Fruit fly (Drosophila melanogaster) whole organism: ENCODE results near the gene Cpsf6.

Source experiments
- CG8478 ChIP-seq: fragments of >200 bp; optimal IDR thresholded peaks from 2 replicates; lab custom pipeline; 2018; ENCODE audit warnings: inconsistent platforms
- Dll ChIP-seq: fragments of >200 bp; optimal IDR thresholded peaks from 2 replicates; lab custom pipeline; 2017
- EcR ChIP-seq, 2 experiments: fragments of >200 bp; optimal IDR thresholded peaks; 2 replicates each; lab custom pipeline; 2017; ENCODE audit warnings: missing biosample characterization in 2 of 2, missing genetic modification characterization in 2 of 2, missing genetic modification reagents in 2 of 2
- pan ChIP-seq: fragments of >200 bp; optimal IDR thresholded peaks from 2 replicates; lab custom pipeline; 2017
- psq ChIP-seq: fragments of >200 bp; optimal IDR thresholded peaks from 2 replicates; lab custom pipeline; 2017
- usp ChIP-seq: fragments of >200 bp; optimal IDR thresholded peaks from 2 replicates; lab custom pipeline; 2017; ENCODE audit warnings: missing biosample characterization, missing genetic modification characterization, mixed read lengths

Gene Cpsf6

dm6 chr3L:8340264-8341095 lies 25.2 kb upstream of the Cpsf6 start, which contains the start of the genes Prim1 and CG7083:
Gene Prim1 (plus strand): TSS chr3L:8340314.
Gene CG7083 (plus strand): TSS chr3L:8340785.
- TF ChIP-seq psq (no peak), EcR (GFP tag; optimal IDR thresholded peaks at IDR 0.05; lab: Kevin White, UChicago) (no peak), Dll (no peak), usp (no peak), CG8478 (lab: Kevin White, UChicago) (no peak), pan (lab: Kevin White, UChicago) (no peak)

dm6 chr3L:8338921-8339320 lies 23.6 kb upstream of the Cpsf6 start, which contains the start of gene Pex2:
Gene Pex2 (plus strand): TSS chr3L:8339051.
- TF ChIP-seq psq (no peak), EcR (GFP tag; optimal IDR thresholded peaks at IDR 0.05; lab: Kevin White, UChicago) (no peak), usp (no peak), pan (lab: Kevin White, UChicago) (no peak), Dll (no peak)

dm6 chr3L:8336372-8336771 lies 21.1 kb upstream of the Cpsf6 start, which contains the start of gene Cpr66Cb:
Gene Cpr66Cb (plus strand): TSS chr3L:8336672.
- TF ChIP-seq psq (no peak), EcR (GFP tag; optimal IDR thresholded peaks at IDR 0.05; lab: Kevin White, UChicago) (no peak), Dll (no peak), usp (no peak), pan (lab: Kevin White, UChicago) (no peak), CG8478 (lab: Kevin White, UChicago) (no peak)

DNA sequence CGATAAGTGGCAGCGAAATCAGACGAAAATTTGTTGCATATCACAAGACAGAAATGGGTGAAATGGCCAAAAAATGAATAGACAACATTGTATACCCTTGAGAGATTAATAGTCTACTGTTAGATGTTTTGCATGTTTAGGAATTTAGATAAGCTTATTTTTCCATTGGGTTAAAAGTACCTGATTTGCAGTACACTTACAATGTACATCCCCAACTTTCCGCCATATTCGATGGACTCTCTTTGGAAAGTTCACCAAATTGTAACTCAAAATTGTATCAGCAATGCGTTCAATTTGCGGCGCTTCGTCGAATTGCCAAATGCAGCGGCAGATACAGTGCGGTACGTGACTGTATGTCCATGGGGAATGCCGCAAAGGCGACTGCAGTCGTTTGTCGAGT lies 19.0 kb upstream of the Cpsf6 start:
- no peak for TF ChIP-seq pan (lab: Kevin White, UChicago)
- TF ChIP-seq psq = no peak
- TF ChIP-seq usp = no peak
- TF ChIP-seq CG8478 (lab: Kevin White, UChicago) = no peak
- TF ChIP-seq EcR (GFP tag; optimal IDR thresholded peaks at IDR 0.05; lab: Kevin White, UChicago) = no peak
- no peak for TF ChIP-seq Dll

DNA sequence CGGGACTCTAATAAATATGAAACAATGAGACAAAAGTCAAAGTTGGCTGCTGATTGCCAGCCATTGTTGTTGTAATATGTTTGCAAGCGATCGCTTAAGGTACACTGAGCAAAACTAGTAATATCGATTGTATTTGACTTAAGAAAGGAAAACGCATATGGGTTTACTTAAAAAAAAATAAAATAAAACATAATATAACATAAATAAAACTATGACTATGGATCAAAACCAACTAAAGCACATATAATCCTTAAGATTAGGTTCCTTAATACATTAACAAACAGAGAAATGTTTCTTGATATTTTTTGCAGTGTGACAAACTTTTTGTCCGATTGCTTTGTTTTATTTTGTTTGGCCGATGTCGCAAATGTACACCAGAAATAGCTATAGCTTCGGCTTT lies 18.3 kb upstream of the Cpsf6 start:
- TF ChIP-seq pan (lab: Kevin White, UChicago) = no peak
- no peak for TF ChIP-seq Dll
- no peak for TF ChIP-seq CG8478 (lab: Kevin White, UChicago)
- TF ChIP-seq EcR (GFP tag; optimal IDR thresholded peaks at IDR 0.05; lab: Kevin White, UChicago) = no peak
- no peak for TF ChIP-seq psq
- no peak for TF ChIP-seq usp

dm6 chr3L:8331414-8331813 lies 16.1 kb upstream of the Cpsf6 start:
- TF ChIP-seq pan (lab: Kevin White, UChicago) (no peak), CG8478 (lab: Kevin White, UChicago) (no peak), usp (no peak), EcR (GFP tag; optimal IDR thresholded peaks at IDR 0.05; lab: Kevin White, UChicago) (no peak), psq (no peak), Dll (no peak)

DNA sequence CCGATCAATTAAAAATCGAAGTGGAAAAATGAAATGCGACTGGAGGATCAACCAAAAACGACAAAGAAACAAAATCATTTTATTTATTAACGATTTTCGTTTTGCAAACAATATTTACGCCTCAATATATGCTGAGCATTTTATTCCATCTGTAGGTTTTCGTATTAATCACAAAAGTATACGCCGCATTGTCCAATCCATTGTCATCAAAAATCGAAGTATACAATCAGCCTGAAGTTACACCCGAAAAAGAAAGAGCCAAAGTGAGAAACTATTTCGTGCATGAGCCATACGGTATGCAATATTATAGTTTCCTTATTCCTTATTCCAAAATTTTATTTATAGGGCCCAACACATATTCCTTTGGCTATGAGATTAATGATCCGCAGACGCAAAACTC lies 13.7 kb upstream of the Cpsf6 start:
- TF ChIP-seq CG8478 (lab: Kevin White, UChicago) (no peak), EcR (GFP tag; optimal IDR thresholded peaks at IDR 0.05; lab: Kevin White, UChicago) (no peak), psq (no peak), pan (lab: Kevin White, UChicago) (no peak), usp (no peak), Dll (no peak)

dm6 chr3L:8328283-8328682 lies 13.0 kb upstream of the Cpsf6 start, which contains the start of gene CG34462:
Gene CG34462 (plus strand): TSS chr3L:8328583.
- TF ChIP-seq pan (lab: Kevin White, UChicago) (no peak), EcR (GFP tag; optimal IDR thresholded peaks at IDR 0.05; lab: Kevin White, UChicago) (no peak), psq (no peak), CG8478 (lab: Kevin White, UChicago) (no peak), usp (no peak), Dll (no peak)

- TF ChIP-seq usp = no peak
- TF ChIP-seq EcR (GFP tag; optimal IDR thresholded peaks at IDR 0.05; lab: Kevin White, UChicago) = no peak
- no peak for TF ChIP-seq CG8478 (lab: Kevin White, UChicago)
- TF ChIP-seq psq = no peak
- no peak for TF ChIP-seq Dll
- no peak for TF ChIP-seq pan (lab: Kevin White, UChicago)
These were observed 10.3 kb upstream of the Cpsf6 start, which contains the start of gene CG34461 for dm6 chr3L:8325559-8325958. Gene CG34461 (plus strand): TSS chr3L:8325859.

DNA sequence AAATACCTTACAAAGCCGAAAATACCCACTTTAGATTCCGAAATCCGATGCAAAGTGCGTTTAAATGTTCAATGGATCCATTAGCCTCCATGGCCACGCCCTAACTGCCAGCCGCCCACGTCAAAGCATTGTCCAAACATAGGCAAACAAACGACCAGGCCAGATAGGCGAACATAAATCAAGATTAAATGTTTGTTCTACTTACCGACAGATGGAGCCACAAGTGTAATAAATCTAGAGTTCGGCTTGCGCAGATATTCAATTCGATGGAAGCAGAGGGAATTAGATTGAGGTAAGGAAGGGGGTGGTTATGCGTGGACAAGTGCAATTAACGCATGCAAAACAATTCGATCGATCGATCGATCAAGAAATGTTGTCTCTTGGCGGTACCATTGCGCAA lies 8.5 kb upstream of the Cpsf6 start:
- no peak for TF ChIP-seq pan (lab: Kevin White, UChicago)
- no peak for TF ChIP-seq Dll
- no peak for TF ChIP-seq EcR (GFP tag; optimal IDR thresholded peaks at IDR 0.05; lab: Kevin White, UChicago)
- no peak for TF ChIP-seq usp
- no peak for TF ChIP-seq psq
- TF ChIP-seq CG8478 (lab: Kevin White, UChicago) = no peak

DNA sequence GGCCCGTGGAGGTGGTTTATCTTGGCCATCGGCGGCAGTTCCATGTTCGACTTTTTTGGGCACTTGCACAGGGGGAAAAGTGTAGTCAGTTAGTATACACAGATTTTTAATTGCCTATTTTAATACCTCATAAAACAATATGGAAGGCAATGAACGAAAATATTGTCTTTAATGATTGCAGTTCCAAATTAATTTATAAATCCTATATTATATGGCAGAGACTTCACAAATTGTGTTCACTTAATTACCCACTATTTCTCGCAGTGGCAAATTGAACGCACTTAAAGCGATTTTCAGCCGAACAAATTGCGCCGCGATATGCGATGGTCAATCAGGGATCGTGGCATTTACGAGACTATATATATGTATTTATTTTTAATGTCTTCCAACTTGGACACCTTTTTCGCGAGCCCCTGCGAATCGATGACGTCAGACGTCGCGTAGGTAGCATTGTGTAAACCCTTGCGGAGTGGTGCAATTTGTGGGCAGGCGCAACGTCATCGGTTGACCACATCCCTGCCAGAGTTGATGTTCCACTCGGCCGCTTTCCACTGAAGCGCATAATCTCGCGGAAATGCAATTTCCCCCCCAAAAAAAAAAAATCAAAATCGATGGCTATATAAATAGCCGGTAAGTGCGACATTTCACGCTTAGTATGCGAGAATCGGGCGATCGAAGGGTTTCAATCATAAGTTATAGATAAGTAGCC lies 5.0 kb upstream of the Cpsf6 start, which contains the start of gene CG13670:
TSS of gene CG13670 (plus strand) at position 659 of the 709 bp plus-strand sequence.
- TF ChIP-seq psq = no peak
- no peak for TF ChIP-seq CG8478 (lab: Kevin White, UChicago)
- TF ChIP-seq pan (lab: Kevin White, UChicago) = no peak
- no peak for TF ChIP-seq Dll
- no peak for TF ChIP-seq usp
- no peak for TF ChIP-seq EcR (GFP tag; optimal IDR thresholded peaks at IDR 0.05; lab: Kevin White, UChicago)

DNA sequence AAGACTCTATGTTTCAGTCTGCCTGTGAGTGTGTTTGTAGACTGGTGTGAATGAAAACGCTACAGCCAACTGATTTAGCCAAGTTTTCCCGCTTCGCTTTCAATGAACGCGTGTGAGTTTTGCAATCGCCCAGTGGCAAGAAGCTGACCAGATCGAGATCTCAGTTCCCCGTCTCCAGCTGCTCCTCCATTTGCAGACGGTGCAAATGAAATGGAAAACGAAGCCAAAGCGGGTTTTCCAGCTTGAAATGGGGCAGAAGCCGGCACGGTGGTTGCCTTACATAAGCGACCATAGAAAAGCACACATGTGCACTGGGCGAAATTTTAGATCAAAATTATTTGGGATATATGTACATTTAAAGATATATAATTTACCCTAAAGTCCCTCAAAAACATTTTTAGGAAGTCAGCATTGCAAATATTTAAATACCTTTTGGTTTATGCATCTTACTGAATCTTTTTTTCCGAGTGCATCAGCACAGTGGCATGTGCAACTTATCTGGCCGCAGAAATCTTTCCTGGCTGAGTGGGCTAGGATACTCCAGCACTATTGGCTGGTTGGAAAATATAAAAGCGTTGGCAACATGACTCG lies 3.7 kb upstream of the Cpsf6 start, which contains the start of gene CG43059:
TSS of gene CG43059 (minus strand) at position 51 of the 591 bp plus-strand sequence.
- TF ChIP-seq CG8478 (lab: Kevin White, UChicago) = no peak
